Worm (Caenorhabditis elegans): ENCODE results near the gene droe-4.

droe-4 gene

DNA sequence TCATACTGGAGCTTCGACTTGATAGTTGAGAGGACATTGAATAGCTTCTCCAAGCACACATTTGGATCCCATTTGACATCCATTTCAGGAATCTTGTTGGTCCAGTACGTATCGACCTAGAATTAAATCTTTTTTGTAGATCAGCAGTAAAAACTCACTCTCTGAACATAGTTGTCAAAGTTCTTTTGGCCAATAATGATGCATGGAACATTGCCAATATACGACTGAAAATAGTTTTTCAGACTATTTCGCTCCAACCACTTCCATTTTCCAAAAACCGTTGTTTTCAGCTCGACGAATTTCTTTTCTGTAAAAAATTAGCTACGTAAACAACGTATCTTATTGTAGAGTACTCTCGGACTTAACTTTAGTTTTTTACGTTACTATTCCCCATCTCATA, 10.8 kb upstream of the droe-4 start:
- no peak for TF ChIP-seq him-1 (tag; optimal IDR thresholded peaks at IDR 0.05)

DNA sequence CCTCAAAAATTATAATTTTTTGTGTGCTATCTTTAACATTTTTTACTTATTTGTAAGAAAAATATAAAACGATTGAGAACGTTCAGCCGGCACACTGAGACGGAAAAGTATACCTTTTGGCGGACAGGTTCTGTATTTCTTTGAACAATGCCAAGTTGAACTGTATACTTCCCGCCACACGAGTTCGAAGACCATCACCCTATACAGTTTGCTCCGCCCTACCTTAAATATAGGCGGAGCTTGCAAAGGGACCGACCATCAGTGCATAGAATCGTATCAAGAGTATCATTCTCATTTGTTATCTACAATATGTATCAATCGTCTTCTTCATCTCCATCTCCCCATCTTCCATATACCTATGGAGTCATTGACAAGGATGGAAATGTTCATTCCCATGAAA, 7.6 kb upstream of the droe-4 start, which contains the start of gene end-1:
Gene end-1, plus strand, starts transcription at position 301 of the 400 bp plus-strand sequence.
- TF ChIP-seq dao-5 (tag; optimal IDR thresholded peaks at IDR 0.05), result no peak
- no peak for TF ChIP-seq W03F9.2 (tag; optimal IDR thresholded peaks at IDR 0.05)
- no peak for TF ChIP-seq him-1 (tag; optimal IDR thresholded peaks at IDR 0.05)

DNA sequence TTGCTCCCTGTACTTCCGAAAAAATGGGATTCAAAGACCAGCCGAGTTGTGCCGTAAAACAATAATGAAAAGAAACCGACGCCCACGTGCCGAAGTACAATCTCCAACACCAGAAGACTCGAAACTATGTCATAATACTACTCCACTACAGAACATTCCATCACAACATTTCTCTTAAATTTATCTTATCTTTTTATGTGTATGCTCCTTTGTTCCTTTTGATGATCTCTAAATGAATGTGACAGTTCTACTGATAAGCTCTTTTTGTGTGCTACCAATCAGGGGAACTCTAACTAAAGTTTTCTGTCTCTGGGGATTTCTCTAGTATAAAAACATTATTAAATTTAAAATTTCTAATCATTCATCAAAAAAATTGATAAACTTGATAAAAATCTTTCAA, 5.6 kb upstream of the droe-4 start:
- no peak for TF ChIP-seq dao-5 (tag; optimal IDR thresholded peaks at IDR 0.05)
- no peak for TF ChIP-seq W03F9.2 (tag; optimal IDR thresholded peaks at IDR 0.05)
- TF ChIP-seq him-1 (tag; optimal IDR thresholded peaks at IDR 0.05), result no peak

DNA sequence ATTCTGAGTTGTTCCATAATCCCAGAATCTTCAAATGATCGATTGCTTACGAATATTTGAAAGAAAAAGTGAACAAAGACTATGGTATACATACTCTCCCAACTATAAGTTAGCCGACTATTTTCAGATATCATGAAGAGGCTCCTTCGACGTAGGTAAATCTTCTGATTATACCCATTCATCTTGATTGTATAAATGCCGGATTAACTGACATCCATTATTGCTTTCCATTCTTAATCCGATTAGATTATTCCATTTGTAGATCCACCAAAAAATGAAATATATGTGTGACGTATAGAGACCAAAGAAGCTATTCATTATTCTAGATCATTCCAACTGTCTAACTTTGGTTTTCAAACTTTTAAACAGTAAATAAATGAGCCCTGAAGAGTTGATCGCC, 1.0 kb downstream of the droe-4 start:
- TF ChIP-seq W03F9.2 (tag; optimal IDR thresholded peaks at IDR 0.05), result no peak
- TF ChIP-seq him-1 (tag; optimal IDR thresholded peaks at IDR 0.05), result no peak
- no peak for TF ChIP-seq dao-5 (tag; optimal IDR thresholded peaks at IDR 0.05)

DNA sequence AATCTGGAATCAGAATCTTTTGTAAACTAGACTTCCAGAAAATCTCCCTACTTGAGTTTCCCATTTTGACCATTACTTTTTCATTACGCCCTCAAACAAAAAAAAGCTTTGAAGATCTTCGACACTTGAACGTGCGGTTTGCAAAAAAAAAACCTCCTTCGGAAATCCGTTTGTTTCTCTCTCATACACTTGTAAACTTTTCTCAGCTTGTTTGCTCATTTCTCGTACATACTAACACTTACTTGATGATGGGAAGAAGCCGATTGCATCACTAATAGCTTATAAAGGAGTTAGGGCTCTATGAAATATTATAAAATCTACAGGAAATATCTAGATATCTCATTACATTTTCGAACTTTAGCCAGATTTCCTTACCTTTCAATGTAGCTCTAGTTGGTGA, 9.5 kb downstream of the droe-4 start:
- TF ChIP-seq dao-5 (tag; optimal IDR thresholded peaks at IDR 0.05), result no peak
- TF ChIP-seq him-1 (tag; optimal IDR thresholded peaks at IDR 0.05), result no peak
- TF ChIP-seq W03F9.2 (tag; optimal IDR thresholded peaks at IDR 0.05), result no peak

DNA sequence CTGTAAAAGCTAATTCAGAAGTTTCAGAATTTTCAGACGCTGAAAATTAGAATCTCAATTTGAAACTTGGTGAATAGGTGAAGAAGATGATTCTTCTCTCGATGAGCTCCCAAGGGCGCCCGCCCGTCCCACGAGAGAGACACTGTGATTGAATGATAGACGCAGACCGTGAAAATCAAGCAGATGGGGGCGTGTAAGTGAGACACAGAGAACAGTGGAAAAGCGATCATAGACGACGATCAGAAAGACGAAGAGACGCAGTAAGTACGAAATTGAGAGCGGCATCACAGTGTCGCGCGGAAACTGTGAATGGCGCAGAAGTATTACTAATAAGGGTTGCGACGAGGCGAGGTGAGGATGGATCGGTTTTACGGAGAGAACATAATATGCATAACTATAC, 9.9 kb downstream of the droe-4 start:
- no peak for TF ChIP-seq W03F9.2 (tag; optimal IDR thresholded peaks at IDR 0.05)
- TF ChIP-seq dao-5 (tag; optimal IDR thresholded peaks at IDR 0.05), result no peak
- TF ChIP-seq him-1 (tag; optimal IDR thresholded peaks at IDR 0.05), result no peak

DNA sequence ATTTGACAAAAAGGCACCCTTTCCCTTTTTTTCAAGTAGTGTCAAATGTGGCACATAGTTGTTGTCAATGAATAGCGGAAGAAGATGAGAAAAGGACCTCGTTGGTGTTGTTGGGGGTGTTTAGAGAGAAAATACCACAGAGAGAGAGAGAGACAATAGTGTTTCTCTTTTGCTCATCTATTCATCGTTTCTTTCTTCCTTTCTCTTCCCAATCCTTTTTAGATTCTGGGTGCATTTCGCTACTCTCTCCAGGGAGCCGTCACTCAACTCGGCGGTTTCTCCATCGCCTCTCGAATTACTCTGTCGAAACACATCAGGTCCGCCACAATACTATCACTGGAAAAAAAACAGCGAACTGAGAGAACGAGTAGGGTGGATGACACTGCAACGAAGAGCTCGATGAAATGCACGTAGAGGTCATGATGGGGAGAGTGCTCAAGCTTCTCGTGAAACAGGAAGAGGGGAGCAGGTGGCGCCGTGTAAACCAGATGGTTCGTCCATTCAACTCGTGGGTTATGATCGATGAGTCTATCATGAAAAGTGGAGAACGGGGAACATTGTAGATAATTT, 11.2 kb downstream of the droe-4 start:
- TF ChIP-seq dao-5 (tag; optimal IDR thresholded peaks at IDR 0.05) (no peak), W03F9.2 (tag; optimal IDR thresholded peaks at IDR 0.05) (no peak), him-1 (tag; optimal IDR thresholded peaks at IDR 0.05) (no peak)

- TF ChIP-seq him-1 (tag; optimal IDR thresholded peaks at IDR 0.05), result no peak
- TF ChIP-seq dao-5 (tag; optimal IDR thresholded peaks at IDR 0.05), result no peak
- no peak for TF ChIP-seq W03F9.2 (tag; optimal IDR thresholded peaks at IDR 0.05)
These were observed 11.9 kb downstream of the droe-4 start for ce11 chrV:14004342-14004741.

DNA sequence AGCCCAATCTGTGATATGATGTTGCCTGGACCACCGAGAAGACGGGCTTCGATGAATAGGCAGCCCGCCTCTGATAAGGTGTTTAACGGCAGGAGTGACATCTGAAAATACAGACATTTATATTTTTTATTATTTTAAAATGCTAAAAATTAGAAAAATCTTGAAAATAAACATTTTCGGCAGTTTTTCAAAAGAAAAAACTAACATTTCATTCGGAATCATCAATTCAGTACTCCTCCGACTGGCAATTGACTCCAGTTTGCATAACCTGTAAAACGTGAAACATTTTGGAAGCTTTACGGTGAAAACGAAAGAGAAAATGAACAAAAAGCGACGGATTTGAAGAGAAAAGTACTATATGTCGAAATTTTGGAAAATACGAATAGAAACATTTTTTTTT, 13.4 kb downstream of the droe-4 start, which contains the start of gene ric-7:
Gene ric-7, minus strand, starts transcription at position 101 of the 400 bp plus-strand sequence.
- TF ChIP-seq him-1 (tag; optimal IDR thresholded peaks at IDR 0.05) (no peak), W03F9.2 (tag; optimal IDR thresholded peaks at IDR 0.05) (no peak), dao-5 (tag; optimal IDR thresholded peaks at IDR 0.05) (no peak)

ce11 chrV:14006819-14007218, 14.4 kb downstream of the droe-4 start:
- peak; percentile 50 for TF ChIP-seq him-1 (tag; optimal IDR thresholded peaks at IDR 0.05)
- no peak for TF ChIP-seq dao-5 (tag; optimal IDR thresholded peaks at IDR 0.05)
- no peak for TF ChIP-seq W03F9.2 (tag; optimal IDR thresholded peaks at IDR 0.05)

DNA sequence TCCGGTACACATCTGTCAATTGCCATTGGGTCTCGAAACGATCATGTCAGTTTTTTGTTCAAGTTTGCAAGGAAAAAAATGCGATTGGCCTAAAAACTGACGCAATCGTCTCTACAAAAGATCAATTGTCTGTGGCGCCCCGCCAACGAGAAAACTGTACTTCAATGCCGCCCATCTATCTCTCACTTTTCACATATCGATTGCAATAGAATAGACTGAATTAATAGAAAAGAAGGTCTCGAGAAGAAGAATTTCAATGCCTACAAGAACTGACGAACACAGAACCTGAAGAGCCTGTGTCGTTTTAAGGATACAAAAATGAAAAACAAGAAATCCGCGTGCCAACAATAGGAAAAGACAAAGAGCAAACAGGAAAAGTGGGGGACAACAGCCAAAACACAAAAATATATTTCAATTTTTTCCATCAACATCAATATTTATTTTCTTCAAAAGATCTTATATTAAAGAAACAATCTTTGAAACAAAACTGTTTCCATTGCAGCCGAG, 15.9 kb downstream of the droe-4 start:
- no peak for TF ChIP-seq W03F9.2 (tag; optimal IDR thresholded peaks at IDR 0.05)
- no peak for TF ChIP-seq him-1 (tag; optimal IDR thresholded peaks at IDR 0.05)
- TF ChIP-seq dao-5 (tag; optimal IDR thresholded peaks at IDR 0.05), result no peak

ce11 chrV:14010021-14010420, 17.6 kb downstream of the droe-4 start:
- TF ChIP-seq dao-5 (tag; optimal IDR thresholded peaks at IDR 0.05) (no peak), him-1 (tag; optimal IDR thresholded peaks at IDR 0.05) (no peak)

DNA sequence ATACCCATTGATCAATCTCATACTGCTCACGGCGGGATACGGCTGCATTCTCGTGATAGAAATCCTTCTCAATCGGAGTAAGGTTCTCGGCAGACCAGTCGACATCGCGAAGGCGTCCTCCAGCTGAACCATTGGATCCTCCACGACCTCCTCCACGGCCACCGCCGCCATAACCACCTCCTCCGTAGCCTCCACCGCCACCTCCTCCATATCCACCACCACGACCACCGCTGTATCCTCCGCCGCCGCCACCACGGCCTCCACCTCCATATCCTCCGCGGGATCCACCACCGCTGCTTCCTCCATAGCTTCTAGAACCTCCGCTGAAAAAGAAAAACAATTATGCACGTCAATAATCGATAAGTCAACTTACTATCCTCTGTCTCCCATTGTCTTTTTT, 19.0 kb downstream of the droe-4 start:
- TF ChIP-seq him-1 (tag; optimal IDR thresholded peaks at IDR 0.05), result no peak
- no peak for TF ChIP-seq dao-5 (tag; optimal IDR thresholded peaks at IDR 0.05)
- no peak for TF ChIP-seq W03F9.2 (tag; optimal IDR thresholded peaks at IDR 0.05)

DNA sequence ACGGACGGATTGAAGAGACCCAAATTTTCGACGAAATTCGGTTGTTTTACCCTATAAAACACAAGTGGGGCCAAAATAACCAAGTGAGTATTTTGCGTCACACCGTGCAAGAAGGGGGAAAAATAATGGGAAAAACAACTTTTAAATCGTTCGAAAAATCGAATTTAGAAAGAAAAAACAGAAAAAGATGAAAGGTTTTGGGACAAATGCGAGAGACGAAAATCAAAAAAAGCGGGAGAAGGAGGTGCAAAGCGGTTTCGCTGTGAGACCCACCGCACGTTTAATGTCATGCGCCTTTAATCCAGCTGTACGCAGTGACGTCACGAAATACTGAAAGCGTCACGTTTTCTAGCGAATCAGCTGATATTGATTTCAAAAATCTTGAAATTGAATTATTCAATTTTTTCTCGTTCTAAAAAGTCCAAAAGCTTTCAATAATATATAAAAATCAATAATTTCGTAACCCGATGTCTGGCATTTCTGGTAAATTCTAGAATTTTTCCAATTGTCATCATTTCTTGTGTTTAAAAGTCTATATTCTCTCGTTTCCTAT, 19.6 kb downstream of the droe-4 start, which contains the start of the genes ddx-17 and aip-1:
Gene ddx-17, minus strand, starts transcription at position 51 of the 553 bp plus-strand sequence.
Gene aip-1, plus strand, starts transcription at position 332 of the 553 bp plus-strand sequence.
- TF ChIP-seq dao-5 (tag; optimal IDR thresholded peaks at IDR 0.05) (no peak), W03F9.2 (tag; optimal IDR thresholded peaks at IDR 0.05) (peak; percentile 77), him-1 (tag; optimal IDR thresholded peaks at IDR 0.05) (peak; percentile 68)

- TF ChIP-seq him-1 (tag; optimal IDR thresholded peaks at IDR 0.05), result no peak
- no peak for TF ChIP-seq W03F9.2 (tag; optimal IDR thresholded peaks at IDR 0.05)
- no peak for TF ChIP-seq dao-5 (tag; optimal IDR thresholded peaks at IDR 0.05)
These were observed 21.2 kb downstream of the droe-4 start for ce11 chrV:14013638-14014037.
